Fruit fly (Drosophila melanogaster): ENCODE data around the gene CSN8.

CSN8 gene

dm6 chr2L:8361204-8361952 lies 3.3 kb upstream of the CSN8 start (continued):
- TF ChIP-seq nmo (GFP tag; optimal IDR thresholded peaks at IDR 0.05) = peak; percentile 46
- peak; percentile 37 for TF ChIP-seq CoRest (tag; optimal IDR thresholded peaks at IDR 0.05)
- peak; percentile 77 for TF ChIP-seq Med (GFP tag)
- no peak for TF ChIP-seq Dfd (GFP tag; optimal IDR thresholded peaks at IDR 0.05)
- TF ChIP-seq zfh1 (GFP tag; IDR thresholded peaks at IDR 0.05) = no peak
- peak; percentile 13 for TF ChIP-seq dmrt11E (tag; optimal IDR thresholded peaks at IDR 0.05)
- TF ChIP-seq CG10565 (GFP tag; optimal IDR thresholded peaks at IDR 0.05) = no peak
- TF ChIP-seq CG17328 (GFP tag; IDR thresholded peaks at IDR 0.05) = no peak
- TF ChIP-seq Dip3 (GFP tag; optimal IDR thresholded peaks at IDR 0.05) = peak; percentile 26
- TF ChIP-seq Atf3 (GFP tag; optimal IDR thresholded peaks at IDR 0.05) = no peak
- no peak for TF ChIP-seq CG17912 (GFP tag; optimal IDR thresholded peaks at IDR 0.05)
- peak; percentile 87 for TF ChIP-seq grau (tag; optimal IDR thresholded peaks at IDR 0.05)
- no peak for TF ChIP-seq CG3065 (GFP tag; optimal IDR thresholded peaks at IDR 0.05)
- no peak for TF ChIP-seq wor (GFP tag; IDR thresholded peaks at IDR 0.05)
- TF ChIP-seq kni (GFP tag; optimal IDR thresholded peaks at IDR 0.05) = peak; percentile 46
- TF ChIP-seq nerfin-1 (tag; optimal IDR thresholded peaks at IDR 0.05) = no peak
- TF ChIP-seq CG10147 (GFP tag; optimal IDR thresholded peaks at IDR 0.05) = no peak
- TF ChIP-seq her (GFP tag; optimal IDR thresholded peaks at IDR 0.05) = no peak
- TF ChIP-seq CG32532 (GFP tag; IDR thresholded peaks at IDR 0.05) = peak; percentile 28; the same call in 1 of the 2 replicates
- TF ChIP-seq MESR4 (GFP tag; optimal IDR thresholded peaks at IDR 0.05) = no peak
- no peak for TF ChIP-seq CG7357 (GFP tag; IDR thresholded peaks at IDR 0.05)
- TF ChIP-seq CG15601 (tag; optimal IDR thresholded peaks at IDR 0.05) = no peak
- no peak for TF ChIP-seq BEAF-32 (GFP tag; optimal IDR thresholded peaks at IDR 0.05)
- no peak for TF ChIP-seq Dip2 (GFP tag; IDR thresholded peaks at IDR 0.05)
- peak in 1 of 2 experiments; percentile 11 for TF ChIP-seq Pdp1 (GFP tag; optimal IDR thresholded peaks at IDR 0.05)
- no peak for TF ChIP-seq CG8765 (GFP tag; IDR thresholded peaks at IDR 0.05)
- TF ChIP-seq CG1647 (GFP tag; optimal IDR thresholded peaks at IDR 0.05) = no peak
- peak; percentile 10 for TF ChIP-seq Chrac-16 (GFP tag; optimal IDR thresholded peaks at IDR 0.05)
- TF ChIP-seq Doc3 (GFP tag; IDR thresholded peaks at IDR 0.05; ENCODE audit: partially characterized antibody) = no peak
- no peak for TF ChIP-seq dpn (GFP tag; optimal IDR thresholded peaks at IDR 0.05)
- no peak for TF ChIP-seq CG3995 (GFP tag; optimal IDR thresholded peaks at IDR 0.05)
- no peak for TF ChIP-seq ewg (GFP tag; optimal IDR thresholded peaks at IDR 0.05)
- TF ChIP-seq HLH4C (GFP tag; IDR thresholded peaks at IDR 0.05; ENCODE audit: partially characterized antibody) = no peak
- no peak for TF ChIP-seq CG6689 (GFP tag; IDR thresholded peaks at IDR 0.05)
- no peak for TF ChIP-seq CG33213 (GFP tag; optimal IDR thresholded peaks at IDR 0.05)
- TF ChIP-seq ase (GFP tag; IDR thresholded peaks at IDR 0.05) = 0 out of 3 replicates have a peak, but pooled peaks have one; percentile 14
- peak; percentile 2 for TF ChIP-seq nom (GFP tag; optimal IDR thresholded peaks at IDR 0.05)
- peak; percentile 44 for TF ChIP-seq ATbp (GFP tag; optimal IDR thresholded peaks at IDR 0.05)
- no peak for TF ChIP-seq mam (GFP tag; optimal IDR thresholded peaks at IDR 0.05)
- peak; percentile 38; the same call in 1 of the 3 replicates for TF ChIP-seq CG2199 (GFP tag; IDR thresholded peaks at IDR 0.05)
- TF ChIP-seq Nf-YB (GFP tag; optimal IDR thresholded peaks at IDR 0.05) = no peak
- TF ChIP-seq CG1603 (tag; optimal IDR thresholded peaks at IDR 0.05) = no peak
- no peak for TF ChIP-seq onecut (GFP tag; IDR thresholded peaks at IDR 0.05)
- TF ChIP-seq croc (GFP tag; conservative IDR thresholded peaks at IDR 0.05) = no peak
- no peak for TF ChIP-seq NC2β (GFP tag; optimal IDR thresholded peaks at IDR 0.05)
- TF ChIP-seq CG6254 (GFP tag; optimal IDR thresholded peaks at IDR 0.05) = no peak
- no peak for TF ChIP-seq unpg (GFP tag; optimal IDR thresholded peaks at IDR 0.05)
- peak; percentile 55 for TF ChIP-seq gem (tag; optimal IDR thresholded peaks at IDR 0.05)
- peak; percentile 10 for TF ChIP-seq CHES-1-like (GFP tag; optimal IDR thresholded peaks at IDR 0.05)

Data from whole organism, embryonic.